Worm (Caenorhabditis elegans) whole organism, mixed stage, embryonic: ENCODE measurements around the gene mtq-2.

Experiments used
- M03D4.4 ChIP-seq: sonication (generic microtip); optimal IDR thresholded peaks from 2 replicates; lab custom pipeline; 2017; ENCODE audit warnings: mild to moderate bottlenecking, missing genetic modification characterization, missing compliant biosample characterization
- bed-3 ChIP-seq: fragments of 200-800 bp; sonication (Bioruptor generic); optimal IDR thresholded peaks from 3 replicates; lab custom pipeline; 2018; ENCODE audit warnings: mild to moderate bottlenecking, missing genetic modification characterization, moderate library complexity, missing compliant biosample characterization
- blmp-1 ChIP-seq: fragments of 150-350 bp; optimal IDR thresholded peaks from 2 replicates; lab custom pipeline; 2014; ENCODE audit warnings: missing biosample characterization, missing genetic modification characterization
- ceh-39 ChIP-seq: fragments of 150-350 bp; optimal IDR thresholded peaks from 2 replicates; lab custom pipeline; 2014; ENCODE audit warnings: missing biosample characterization, missing genetic modification characterization
- ceh-43 ChIP-seq: fragments of 200-800 bp; sonication (Bioruptor generic); optimal IDR thresholded peaks from 2 replicates; lab custom pipeline; 2018; ENCODE audit warnings: mild to moderate bottlenecking, missing genetic modification characterization, moderate library complexity, missing compliant biosample characterization
- ceh-83 ChIP-seq: fragments of 200-800 bp; sonication (Bioruptor generic); optimal IDR thresholded peaks from 2 replicates; lab custom pipeline; 2018; ENCODE audit warnings: mild to moderate bottlenecking, missing genetic modification characterization, missing compliant biosample characterization
- ces-1 ChIP-seq: fragments of 150-350 bp; optimal IDR thresholded peaks from 2 replicates; lab custom pipeline; 2014; ENCODE audit warnings: missing biosample characterization, missing genetic modification reagents, missing genetic modification characterization
- cnd-1 ChIP-seq: fragments of 200-800 bp; sonication (Bioruptor generic); optimal IDR thresholded peaks from 2 replicates; lab custom pipeline; 2018; ENCODE audit warnings: mild to moderate bottlenecking, missing genetic modification characterization, missing compliant biosample characterization
- drap-1 ChIP-seq: fragments of 200-800 bp; sonication (Bioruptor generic); optimal IDR thresholded peaks from 3 replicates; lab custom pipeline; 2018; ENCODE audit warnings: mild to moderate bottlenecking, missing genetic modification characterization, missing compliant biosample characterization
- elt-1 ChIP-seq: sonication (generic microtip); optimal IDR thresholded peaks from 2 replicates; lab custom pipeline; 2017; ENCODE audit warnings: missing genetic modification characterization, mild to moderate bottlenecking, missing compliant biosample characterization, antibody characterized with exemption, moderate library complexity, borderline replicate concordance; ENCODE audit not compliant: insufficient read depth
- elt-3 ChIP-seq: fragments of 150-350 bp; optimal IDR thresholded peaks from 2 replicates; lab custom pipeline; 2014; ENCODE audit warnings: missing biosample characterization, missing genetic modification characterization
- flh-1 ChIP-seq: fragments of 200-800 bp; sonication (Bioruptor generic); optimal IDR thresholded peaks from 2 replicates; lab custom pipeline; 2018; ENCODE audit warnings: mild to moderate bottlenecking, missing genetic modification characterization, moderate library complexity, missing compliant biosample characterization
- ham-2 ChIP-seq: fragments of 200-800 bp; sonication (Bioruptor generic); optimal IDR thresholded peaks from 2 replicates; lab custom pipeline; 2018; ENCODE audit warnings: mild to moderate bottlenecking, missing genetic modification characterization, missing compliant biosample characterization
- hlh-1 ChIP-seq: fragments of 150-350 bp; optimal IDR thresholded peaks from 2 replicates; lab custom pipeline; 2014; ENCODE audit warnings: missing biosample characterization, missing genetic modification reagents, missing genetic modification characterization
- lin-13 ChIP-seq: fragments of 150-350 bp; optimal IDR thresholded peaks from 2 replicates; lab custom pipeline; 2014; ENCODE audit warnings: missing biosample characterization, missing genetic modification characterization
- lin-32 ChIP-seq: fragments of 200-800 bp; sonication (Bioruptor generic); optimal IDR thresholded peaks from 2 replicates; lab custom pipeline; 2018; ENCODE audit warnings: mild to moderate bottlenecking, missing genetic modification characterization, missing compliant biosample characterization
- mab-5 ChIP-seq: fragments of 150-350 bp; optimal IDR thresholded peaks from 2 replicates; lab custom pipeline; 2014; ENCODE audit warnings: missing biosample characterization, missing genetic modification characterization
- mep-1 ChIP-seq: fragments of 150-350 bp; optimal IDR thresholded peaks from 2 replicates; lab custom pipeline; 2017; ENCODE audit warnings: missing biosample characterization, missing genetic modification reagents, missing genetic modification characterization, inconsistent platforms
- mls-2 ChIP-seq: sonication (generic microtip); optimal IDR thresholded peaks from 2 replicates; lab custom pipeline; 2016; ENCODE audit warnings: mild to moderate bottlenecking, missing genetic modification characterization, moderate library complexity, missing compliant biosample characterization
- nhr-12 ChIP-seq: fragments of 150-350 bp; optimal IDR thresholded peaks from 2 replicates; lab custom pipeline; 2014; ENCODE audit warnings: missing biosample characterization, missing genetic modification characterization
- nhr-2 ChIP-seq: fragments of 150-350 bp; optimal IDR thresholded peaks from 2 replicates; lab custom pipeline; 2014; ENCODE audit warnings: missing biosample characterization, missing genetic modification characterization
- nhr-237 ChIP-seq: fragments of 150-350 bp; optimal IDR thresholded peaks from 2 replicates; lab custom pipeline; 2014; ENCODE audit warnings: missing biosample characterization, missing genetic modification characterization
- nhr-28 ChIP-seq: fragments of 150-350 bp; optimal IDR thresholded peaks from 2 replicates; lab custom pipeline; 2014; ENCODE audit warnings: missing biosample characterization, missing genetic modification characterization
- nhr-76 ChIP-seq: sonication (generic microtip); optimal IDR thresholded peaks from 2 replicates; lab custom pipeline; 2017; ENCODE audit warnings: missing biosample characterization, missing genetic modification characterization
- sem-2 ChIP-seq: fragments of 200-800 bp; sonication (Bioruptor generic); optimal IDR thresholded peaks from 2 replicates; lab custom pipeline; 2018; ENCODE audit warnings: mild to moderate bottlenecking, missing genetic modification characterization, missing compliant biosample characterization
- snpc-4 ChIP-seq: fragments of 150-350 bp; optimal IDR thresholded peaks from 2 replicates; lab custom pipeline; 2014; ENCODE audit warnings: missing biosample characterization, missing genetic modification characterization
- sptf-1 ChIP-seq: sonication (generic microtip); optimal IDR thresholded peaks from 2 replicates; lab custom pipeline; 2017; ENCODE audit warnings: mild to moderate bottlenecking, missing genetic modification characterization, moderate library complexity, missing compliant biosample characterization
- unc-39 ChIP-seq: fragments of 150-350 bp; optimal IDR thresholded peaks from 2 replicates; lab custom pipeline; 2014; ENCODE audit warnings: missing biosample characterization, missing genetic modification characterization
- unc-62 ChIP-seq: fragments of 150-350 bp; optimal IDR thresholded peaks from 2 replicates; lab custom pipeline; 2014; ENCODE audit warnings: missing biosample characterization, missing genetic modification reagents, missing genetic modification characterization
- ztf-11 ChIP-seq: fragments of 150-350 bp; optimal IDR thresholded peaks from 2 replicates; lab custom pipeline; 2014; ENCODE audit warnings: missing biosample characterization, missing genetic modification characterization

mtq-2 gene

DNA sequence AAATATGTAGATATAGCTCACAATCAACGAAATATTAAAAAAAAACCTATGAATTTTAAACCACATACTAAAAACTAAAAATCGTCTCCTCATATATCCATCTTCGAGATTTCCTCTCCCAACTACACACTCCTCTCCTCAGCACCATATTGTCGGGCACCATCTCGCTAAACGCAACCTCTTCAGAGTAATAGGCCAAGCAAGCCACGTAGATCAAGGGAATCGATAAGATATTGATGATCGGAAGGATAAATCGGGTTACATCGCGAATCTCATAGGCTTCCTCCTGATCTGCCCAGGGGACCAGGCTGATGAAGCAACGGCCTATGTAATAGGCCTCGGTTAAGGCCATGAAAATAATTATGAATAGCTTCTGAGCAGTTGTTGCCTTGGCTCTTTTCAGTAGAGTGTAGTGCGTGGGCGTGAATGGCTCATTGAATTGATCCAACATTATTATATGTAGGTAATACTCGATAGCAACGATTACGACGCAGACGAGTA is 38.7 kb downstream of the mtq-2 start, which contains the start of the genes C40A11.7 and C40A11.8:
Gene C40A11.7, minus strand, starts transcription at position 101 of the 501 bp plus-strand sequence.
Gene C40A11.8, minus strand, starts transcription at position 451 of the 501 bp plus-strand sequence.
- TF ChIP-seq elt-1 (tag; lab: Kevin White, UChicago) (peak; percentile 74), nhr-237 (tag; lab: Kevin White, UChicago) (no peak)

DNA sequence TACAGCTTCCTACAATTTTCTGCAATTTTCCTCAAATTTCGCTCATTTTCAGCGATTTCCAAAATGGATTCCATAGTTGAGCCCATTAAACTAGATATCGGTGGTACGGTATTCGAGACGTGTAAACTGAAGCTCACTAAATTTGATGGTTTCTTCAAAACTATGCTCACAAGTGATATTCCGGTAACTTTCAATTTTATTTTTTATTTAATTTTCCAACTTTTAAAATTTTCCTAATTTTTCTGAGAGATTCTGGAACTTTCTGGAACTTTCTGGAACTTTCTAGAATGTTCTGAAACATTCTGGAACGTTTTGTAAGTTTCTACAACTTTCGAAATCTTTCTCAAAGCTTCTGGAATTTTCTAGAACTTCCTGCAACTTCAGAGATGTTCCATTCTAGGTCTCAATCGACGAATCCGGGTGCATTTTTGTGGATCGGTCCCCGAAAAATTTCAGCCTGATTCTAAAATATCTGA is 42.3 kb downstream of the mtq-2 start, which contains the start of gene C40A11.2:
Gene C40A11.2, plus strand, starts transcription at position 51 of the 476 bp plus-strand sequence.
- TF ChIP-seq mab-5 (tag; lab: Kevin White, UChicago) (no peak), unc-62 (GFP tag; lab: Kevin White, UChicago) (no peak), ham-2 (no peak), hlh-1 (tag; lab: Kevin White, UChicago) (no peak), cnd-1 (tag; lab: Kevin White, UChicago) (no peak), sem-2 (GFP tag; lab: Kevin White, UChicago) (no peak), flh-1 (GFP tag; lab: Kevin White, UChicago) (no peak), ceh-39 (tag; lab: Kevin White, UChicago) (no peak), elt-3 (no peak)

DNA sequence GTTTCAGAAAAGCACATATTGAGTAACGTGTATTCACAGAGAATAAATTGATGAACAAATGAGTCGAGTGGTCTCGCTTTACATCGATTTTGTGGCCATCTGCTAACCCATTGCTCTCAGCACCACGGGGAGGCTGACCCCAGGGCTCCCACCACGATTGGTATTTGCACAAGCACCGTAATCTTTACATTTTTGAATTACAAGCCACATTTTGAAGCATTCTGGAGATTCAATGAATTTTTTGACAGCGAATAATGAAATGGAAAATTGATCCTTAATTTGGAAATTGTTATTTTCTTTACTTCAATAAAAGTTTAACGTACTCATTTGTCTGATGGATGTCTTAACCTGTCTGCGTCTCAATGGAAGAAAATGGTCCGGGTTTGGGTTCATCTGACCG is 43.7 kb downstream of the mtq-2 start, which contains the start of gene C40A11.6:
Gene C40A11.6, minus strand, starts transcription at position 101 of the 400 bp plus-strand sequence.
- TF ChIP-seq ceh-43 (no peak), ham-2 (no peak), drap-1 (GFP tag; lab: Kevin White, UChicago) (no peak), ceh-39 (tag; lab: Kevin White, UChicago) (peak; percentile 22), mls-2 (tag; lab: Kevin White, UChicago) (no peak), sptf-1 (no peak), nhr-12 (tag; lab: Kevin White, UChicago) (no peak), sem-2 (GFP tag; lab: Kevin White, UChicago) (no peak), M03D4.4 (tag; lab: Kevin White, UChicago) (no peak), snpc-4 (tag; lab: Kevin White, UChicago) (no peak), ztf-11 (no peak), bed-3 (GFP tag; lab: Kevin White, UChicago) (no peak), cnd-1 (tag; lab: Kevin White, UChicago) (peak; percentile 51)

DNA sequence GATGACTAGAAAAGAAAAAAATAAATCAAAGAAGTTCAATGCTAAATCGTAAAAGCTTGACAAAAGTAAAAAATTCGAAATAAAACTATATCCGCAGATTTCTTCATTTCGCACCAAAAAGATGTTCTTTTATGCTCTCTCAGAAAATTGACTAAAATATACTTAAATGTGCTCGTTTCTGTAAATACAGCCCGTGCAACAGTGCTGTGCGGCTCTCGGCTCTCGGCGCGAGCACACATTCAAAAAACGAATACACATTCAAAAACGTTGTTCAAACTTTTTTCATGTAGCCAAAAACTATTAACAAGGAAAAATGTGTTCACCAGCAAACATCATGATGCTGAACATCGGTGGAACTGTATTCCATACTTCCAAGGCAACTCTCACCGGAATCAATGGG is 48.4 kb downstream of the mtq-2 start, which contains the start of gene C40A11.3:
Gene C40A11.3, plus strand, starts transcription at position 301 of the 400 bp plus-strand sequence.
- TF ChIP-seq mls-2 (tag; lab: Kevin White, UChicago): no peak
- TF ChIP-seq ceh-83 (GFP tag; lab: Kevin White, UChicago): no peak
- no peak for TF ChIP-seq nhr-76 (tag; lab: Kevin White, UChicago)
- no peak for TF ChIP-seq unc-62 (GFP tag; lab: Kevin White, UChicago)
- TF ChIP-seq mab-5 (tag; lab: Kevin White, UChicago): no peak
- no peak for TF ChIP-seq lin-13 (tag; lab: Kevin White, UChicago)
- TF ChIP-seq ceh-39 (tag; lab: Kevin White, UChicago): no peak
- no peak for TF ChIP-seq mep-1 (tag; lab: Kevin White, UChicago)
- no peak for TF ChIP-seq nhr-2 (tag; lab: Kevin White, UChicago)
- no peak for TF ChIP-seq ces-1 (GFP tag; lab: Kevin White, UChicago)
- TF ChIP-seq elt-3: no peak
- no peak for TF ChIP-seq nhr-237 (tag; lab: Kevin White, UChicago)
- TF ChIP-seq nhr-28 (tag; lab: Kevin White, UChicago): no peak
- no peak for TF ChIP-seq lin-32 (GFP tag; lab: Kevin White, UChicago)
- no peak for TF ChIP-seq unc-39
- no peak for TF ChIP-seq M03D4.4 (tag; lab: Kevin White, UChicago)
- TF ChIP-seq blmp-1 (tag; lab: Kevin White, UChicago): no peak
- TF ChIP-seq nhr-12 (tag; lab: Kevin White, UChicago): no peak
- TF ChIP-seq ham-2: no peak

DNA sequence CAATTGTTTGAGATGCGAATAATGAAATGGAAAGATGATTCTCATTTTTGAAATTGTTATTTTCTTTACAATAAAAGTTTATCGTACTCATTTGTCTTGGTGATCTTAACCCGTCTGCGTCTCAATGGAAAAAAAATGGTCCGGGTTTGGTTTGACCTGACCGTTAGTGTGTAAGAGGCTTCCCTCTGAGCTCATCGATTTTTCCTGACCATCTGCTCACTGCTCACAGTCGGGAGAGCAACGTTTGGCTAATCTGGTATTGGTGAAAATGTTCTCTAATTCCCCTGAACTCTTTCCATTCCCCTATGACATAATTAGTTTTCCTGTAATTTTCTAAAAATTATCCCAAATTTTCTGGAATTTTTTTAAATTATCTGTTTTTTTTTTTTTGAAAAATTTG is 50.4 kb downstream of the mtq-2 start:
- TF ChIP-seq lin-32 (GFP tag; lab: Kevin White, UChicago): peak; percentile 2
- TF ChIP-seq cnd-1 (tag; lab: Kevin White, UChicago): peak; percentile 91
- no peak for TF ChIP-seq lin-13 (tag; lab: Kevin White, UChicago)
